Fruit fly (Drosophila melanogaster) whole organism, embryonic: ENCODE data around the gene Bet3.

Experiments used
- CG15514 ChIP-seq: fragments of 200-800 bp; sonication (Bioruptor generic); optimal IDR thresholded peaks from 3 replicates; lab custom pipeline; 2017; ENCODE audit warnings: missing biosample characterization, missing genetic modification characterization, mild to moderate bottlenecking, moderate library complexity, missing genetic modification reagents
- CG16779 ChIP-seq: fragments of 200-800 bp; sonication (Bioruptor generic); IDR thresholded peaks from 2 replicates; pipeline ENCODE4 v1.3.6; 2022; ENCODE audit warnings: missing biosample characterization, missing genetic modification characterization
- CG3065 ChIP-seq: fragments of 200-800 bp; sonication (Bioruptor generic); optimal IDR thresholded peaks from 2 replicates; lab custom pipeline; 2016; ENCODE audit warnings: missing biosample characterization, missing genetic modification characterization
- CG5180 ChIP-seq: fragments of 200-800 bp; sonication (Bioruptor generic); optimal IDR thresholded peaks from 3 replicates; lab custom pipeline; 2017; ENCODE audit warnings: missing biosample characterization, missing genetic modification characterization, mild to moderate bottlenecking, moderate library complexity, missing genetic modification reagents
- HLHmδ ChIP-seq: fragments of 200-800 bp; sonication (Bioruptor generic); optimal IDR thresholded peaks from 2 replicates; lab custom pipeline; 2018; ENCODE audit warnings: missing biosample characterization, mild to moderate bottlenecking, missing genetic modification characterization, moderate library complexity
- Sry-β ChIP-seq: fragments of 200-800 bp; sonication (Bioruptor generic); optimal IDR thresholded peaks from 2 replicates; lab custom pipeline; 2018; ENCODE audit warnings: missing biosample characterization, mild to moderate bottlenecking, missing genetic modification characterization, moderate library complexity
- Trl ChIP-seq, 3 experiments: fragments of >200 bp in 2 of 3; fragments of 200-800 bp in 1 of 3; sonication (Bioruptor generic) in 1 of 3; optimal IDR thresholded peaks; 2 replicates in 1 of 3; 3 replicates in 2 of 3; lab custom pipeline; 2016 to 2017; ENCODE audit warnings: missing biosample characterization in 1 of 3, missing genetic modification characterization in 1 of 3
- Usf ChIP-seq: fragments of 200-800 bp; sonication (Bioruptor generic); optimal IDR thresholded peaks from 2 replicates; lab custom pipeline; 2017; ENCODE audit warnings: missing genotype, missing biosample characterization, missing genetic modification characterization
- bsh ChIP-seq, 2 experiments: fragments of 200-800 bp; sonication (Bioruptor generic); optimal IDR thresholded peaks; 2 replicates each; lab custom pipeline; 2017 to 2018; ENCODE audit warnings: mild to moderate bottlenecking in 2 of 2, missing biosample characterization in 2 of 2, missing genetic modification characterization in 2 of 2, moderate library complexity in 1 of 2
- ci ChIP-seq: fragments of 200-800 bp; sonication (Bioruptor generic); IDR thresholded peaks from 3 replicates; pipeline ENCODE4 v1.3.6; 2022; ENCODE audit warnings: missing biosample characterization, missing genetic modification characterization
- pb ChIP-seq: fragments of 200-800 bp; sonication (Bioruptor generic); optimal IDR thresholded peaks from 3 replicates; lab custom pipeline; 2016; ENCODE audit warnings: missing biosample characterization, missing genetic modification characterization
- twi ChIP-seq: fragments of 200-800 bp; optimal IDR thresholded peaks from 2 replicates; lab custom pipeline; 2019; ENCODE audit warnings: missing biosample characterization, mild to moderate bottlenecking, missing genetic modification characterization, moderate library complexity
- unpg ChIP-seq: fragments of 200-800 bp; sonication (Bioruptor generic); optimal IDR thresholded peaks from 3 replicates; lab custom pipeline; 2018; ENCODE audit warnings: missing biosample characterization, mild to moderate bottlenecking, missing genetic modification characterization, moderate library complexity

- no peak for TF ChIP-seq ci (GFP tag; lab: Robert Waterston, UW)
- TF ChIP-seq twi (tag; lab: Kevin White, UChicago), result no peak
- TF ChIP-seq CG15514 (GFP tag; lab: Kevin White, UChicago), result peak; percentile 20
- TF ChIP-seq Sry-β (GFP tag; lab: Kevin White, UChicago), result no peak
- TF ChIP-seq CG16779 (GFP tag; lab: Robert Waterston, UW), result no peak
- no peak for TF ChIP-seq HLHmδ (GFP tag; lab: Kevin White, UChicago)
- peak; percentile 65 for TF ChIP-seq unpg (GFP tag; lab: Kevin White, UChicago)
- no peak for TF ChIP-seq CG3065 (GFP tag; lab: Kevin White, UChicago)
- peak in 1 of 2 experiments; percentile 61 for TF ChIP-seq bsh (GFP tag; optimal IDR thresholded peaks at IDR 0.05; lab: Kevin White, UChicago)
- no peak for TF ChIP-seq CG5180 (GFP tag; lab: Kevin White, UChicago)
- no peak for TF ChIP-seq pb (GFP tag; lab: Kevin White, UChicago)
- no peak for TF ChIP-seq Trl (optimal IDR thresholded peaks at IDR 0.05; lab: Kevin White, UChicago)
- no peak for TF ChIP-seq Trl (GFP tag; optimal IDR thresholded peaks at IDR 0.05; lab: Kevin White, UChicago)
- no peak for TF ChIP-seq Usf
These were observed 17.5 kb downstream of the Bet3 start for dm6 chr3L:9424528-9424911.
